Fruit fly (Drosophila melanogaster) whole organism, prepupa: ENCODE results near the gene AANATL3.

Source experiments
- Blimp-1 ChIP-seq: fragments of 200-800 bp; sonication (Bioruptor generic); optimal IDR thresholded peaks from 3 replicates; lab custom pipeline; 2017; ENCODE audit warnings: missing biosample characterization, missing genetic modification characterization, mild to moderate bottlenecking, moderate library complexity, missing genetic modification reagents
- CG10631 ChIP-seq: fragments of 200-800 bp; sonication (Bioruptor generic); optimal IDR thresholded peaks from 2 replicates; lab custom pipeline; 2016; ENCODE audit warnings: missing biosample characterization, missing genetic modification characterization
- CG11762 ChIP-seq: fragments of 200-800 bp; sonication (Bioruptor generic); optimal IDR thresholded peaks from 3 replicates; lab custom pipeline; 2016; ENCODE audit warnings: missing biosample characterization, missing genetic modification characterization; ENCODE audit not compliant: insufficient read depth
- CG15336 ChIP-seq: fragments of 200-800 bp; sonication (Bioruptor generic); IDR thresholded peaks from 2 replicates; pipeline ENCODE4 v1.3.6; 2022; ENCODE audit warnings: missing biosample characterization, missing genetic modification characterization
- CG3032 ChIP-seq: fragments of 200-800 bp; optimal IDR thresholded peaks from 2 replicates; lab custom pipeline; 2019; ENCODE audit warnings: missing biosample characterization, mild to moderate bottlenecking, missing genetic modification characterization, moderate library complexity
- CG31627 ChIP-seq: fragments of 200-800 bp; sonication (Bioruptor generic); optimal IDR thresholded peaks from 3 replicates; lab custom pipeline; 2016; ENCODE audit warnings: missing biosample characterization, missing genetic modification characterization
- CG32006 ChIP-seq: fragments of 200-800 bp; sonication (Bioruptor generic); optimal IDR thresholded peaks from 3 replicates; lab custom pipeline; 2017; ENCODE audit warnings: missing biosample characterization, mild to moderate bottlenecking, missing genetic modification characterization
- CG34406 ChIP-seq: fragments of 200-800 bp; sonication (Bioruptor generic); optimal IDR thresholded peaks from 3 replicates; lab custom pipeline; 2016; ENCODE audit warnings: missing biosample characterization, missing genetic modification characterization
- CG3919 ChIP-seq: fragments of 200-800 bp; sonication (Bioruptor generic); optimal IDR thresholded peaks from 3 replicates; lab custom pipeline; 2016; ENCODE audit warnings: missing biosample characterization, missing genetic modification characterization
- CG4318 ChIP-seq: fragments of 200-800 bp; sonication (Bioruptor generic); optimal IDR thresholded peaks from 3 replicates; lab custom pipeline; 2017; ENCODE audit warnings: missing biosample characterization, mild to moderate bottlenecking, missing genetic modification characterization
- CG6276 ChIP-seq: fragments of 200-800 bp; sonication (Bioruptor generic); optimal IDR thresholded peaks from 2 replicates; lab custom pipeline; 2017; ENCODE audit warnings: missing biosample characterization, mild to moderate bottlenecking, missing genetic modification characterization
- CG6808 ChIP-seq: fragments of 200-800 bp; sonication (Bioruptor generic); optimal IDR thresholded peaks from 3 replicates; lab custom pipeline; 2017; ENCODE audit warnings: missing biosample characterization, missing genetic modification characterization, mild to moderate bottlenecking, moderate library complexity, missing genetic modification reagents
- CG7368 ChIP-seq: fragments of 200-800 bp; sonication (Bioruptor generic); optimal IDR thresholded peaks from 3 replicates; lab custom pipeline; 2016; ENCODE audit warnings: missing biosample characterization, missing genetic modification characterization
- CG8119 ChIP-seq: fragments of 200-800 bp; sonication (Bioruptor generic); IDR thresholded peaks from 3 replicates; pipeline ENCODE4 v1.3.6; 2022; ENCODE audit warnings: missing biosample characterization, missing genetic modification characterization
- Eip78C ChIP-seq: fragments of 200-800 bp; sonication (Bioruptor generic); peaks from one replicate; lab custom pipeline; 2016; ENCODE audit warnings: missing biosample characterization, missing genetic modification characterization
- Met ChIP-seq: fragments of 200-800 bp; sonication (Bioruptor generic); optimal IDR thresholded peaks from 3 replicates; lab custom pipeline; 2016; ENCODE audit warnings: missing biosample characterization, missing genetic modification characterization
- Sox102F ChIP-seq: fragments of 200-800 bp; sonication (Bioruptor generic); optimal IDR thresholded peaks from 2 replicates; lab custom pipeline; 2016; ENCODE audit warnings: missing biosample characterization, mild to moderate bottlenecking, missing genetic modification characterization
- Sox14 ChIP-seq: fragments of 200-800 bp; sonication (Bioruptor generic); optimal IDR thresholded peaks from 3 replicates; lab custom pipeline; 2016; ENCODE audit warnings: missing biosample characterization, missing genetic modification characterization
- acj6 ChIP-seq: fragments of 200-800 bp; sonication (Bioruptor generic); optimal IDR thresholded peaks from 3 replicates; lab custom pipeline; 2016; ENCODE audit warnings: missing biosample characterization, missing genetic modification characterization
- cyc ChIP-seq: fragments of 200-800 bp; sonication (Bioruptor generic); optimal IDR thresholded peaks from 3 replicates; lab custom pipeline; 2016; ENCODE audit warnings: missing biosample characterization, missing genetic modification characterization
- dac ChIP-seq: fragments of 200-800 bp; sonication (Bioruptor generic); optimal IDR thresholded peaks from 2 replicates; lab custom pipeline; 2017; ENCODE audit warnings: missing biosample characterization, mild to moderate bottlenecking, missing genetic modification characterization
- dsx ChIP-seq: fragments of 200-800 bp; optimal IDR thresholded peaks from 3 replicates; lab custom pipeline; 2019; ENCODE audit warnings: missing biosample characterization, mild to moderate bottlenecking, missing genetic modification characterization, moderate library complexity; ENCODE audit not compliant: poor library complexity, severe bottlenecking
- eg ChIP-seq: fragments of 200-800 bp; sonication (Bioruptor generic); IDR thresholded peaks from 3 replicates; pipeline ENCODE4 v1.3.6; 2022; ENCODE audit warnings: missing biosample characterization, missing genetic modification characterization
- esn ChIP-seq: fragments of 200-800 bp; sonication (Bioruptor generic); optimal IDR thresholded peaks from 2 replicates; lab custom pipeline; 2016; ENCODE audit warnings: missing biosample characterization, mild to moderate bottlenecking, missing genetic modification characterization, moderate library complexity
- fd59A ChIP-seq: fragments of 200-800 bp; sonication (Bioruptor generic); optimal IDR thresholded peaks from 2 replicates; lab custom pipeline; 2017; ENCODE audit warnings: missing biosample characterization, mild to moderate bottlenecking, missing genetic modification characterization, missing genetic modification reagents
- fkh ChIP-seq: fragments of 200-800 bp; sonication (Bioruptor generic); optimal IDR thresholded peaks from 3 replicates; lab custom pipeline; 2017; ENCODE audit warnings: missing biosample characterization, mild to moderate bottlenecking, missing genetic modification characterization, moderate library complexity
- lz ChIP-seq: fragments of 200-800 bp; sonication (Bioruptor generic); optimal IDR thresholded peaks from 3 replicates; lab custom pipeline; 2016; ENCODE audit warnings: missing biosample characterization, missing genetic modification characterization
- net ChIP-seq: fragments of 200-800 bp; sonication (Bioruptor generic); optimal IDR thresholded peaks from 3 replicates; lab custom pipeline; 2016; ENCODE audit warnings: missing biosample characterization, missing genetic modification characterization
- pdm3 ChIP-seq: fragments of 200-800 bp; sonication (Bioruptor generic); optimal IDR thresholded peaks from 3 replicates; lab custom pipeline; 2016; ENCODE audit warnings: missing biosample characterization, missing genetic modification characterization
- salr ChIP-seq, 2 experiments: fragments of 200-800 bp; sonication (Bioruptor generic); optimal IDR thresholded peaks; 3 replicates each; lab custom pipeline; 2016 to 2018; ENCODE audit warnings: missing biosample characterization in 2 of 2, missing genetic modification characterization in 2 of 2, mild to moderate bottlenecking in 1 of 2
- spab ChIP-seq: fragments of 200-800 bp; sonication (Bioruptor generic); optimal IDR thresholded peaks from 2 replicates; lab custom pipeline; 2017; ENCODE audit warnings: missing biosample characterization, mild to moderate bottlenecking, missing genetic modification characterization, missing genetic modification reagents
- ss ChIP-seq, 2 experiments: fragments of 200-800 bp; sonication (Bioruptor generic); optimal IDR thresholded peaks; 2 replicates in 1 of 2; 3 replicates in 1 of 2; lab custom pipeline; 2017 to 2018; ENCODE audit warnings: mild to moderate bottlenecking in 2 of 2, missing biosample characterization in 2 of 2, missing genetic modification characterization in 2 of 2, moderate library complexity in 1 of 2
- svp ChIP-seq: fragments of 200-800 bp; sonication (Bioruptor generic); peaks from one replicate; lab custom pipeline; 2016; ENCODE audit warnings: missing biosample characterization, missing genetic modification characterization
- topi ChIP-seq: fragments of 200-800 bp; sonication (Bioruptor generic); optimal IDR thresholded peaks from 3 replicates; lab custom pipeline; 2016; ENCODE audit warnings: missing biosample characterization, missing genetic modification characterization

AANATL3 gene

dm6 chr2L:20017055-20017454, 8.6 kb downstream of the AANATL3 start, which contains the start of gene CG43861:
CG43861 (minus strand) TSS chr2L:20017282.
- TF ChIP-seq CG3032 (tag; lab: Kevin White, UChicago) (peak; percentile 5), lz (GFP tag; lab: Kevin White, UChicago) (peak; percentile 10), Sox102F (GFP tag; lab: Kevin White, UChicago) (peak; percentile 30), Eip78C (peak; percentile 35), CG6276 (GFP tag; lab: Kevin White, UChicago) (peak; percentile 39), dac (GFP tag; lab: Kevin White, UChicago) (peak; percentile 28), dsx (GFP tag; lab: Kevin White, UChicago) (no peak), CG31627 (peak; percentile 18), CG32006 (GFP tag; lab: Kevin White, UChicago) (peak; percentile 53), salr (GFP tag; optimal IDR thresholded peaks at IDR 0.05; lab: Kevin White, UChicago) (no peak), net (GFP tag; lab: Kevin White, UChicago) (peak; percentile 21), CG4318 (peak; percentile 8), CG6808 (peak; percentile 1), pdm3 (GFP tag; lab: Kevin White, UChicago) (peak; percentile 9), esn (GFP tag; lab: Kevin White, UChicago) (peak; percentile 42), spab (no peak), eg (GFP tag; lab: Robert Waterston, UW) (peak; percentile 36; the same call in 1 of the 3 replicates), CG7368 (no peak), CG15336 (GFP tag; lab: Robert Waterston, UW) (peak; percentile 43), Met (GFP tag; lab: Kevin White, UChicago) (peak; percentile 17), fd59A (GFP tag; lab: Kevin White, UChicago) (no peak), Sox14 (GFP tag; lab: Kevin White, UChicago) (peak; percentile 0)

- TF ChIP-seq fd59A (GFP tag; lab: Kevin White, UChicago) = no peak
- no peak for TF ChIP-seq acj6 (GFP tag; lab: Kevin White, UChicago)
- TF ChIP-seq topi (GFP tag; lab: Kevin White, UChicago) = no peak
- no peak for TF ChIP-seq CG10631 (GFP tag; lab: Kevin White, UChicago)
- TF ChIP-seq cyc (GFP tag; lab: Kevin White, UChicago) = no peak
- no peak for TF ChIP-seq svp (GFP tag; lab: Kevin White, UChicago)
- peak; percentile 53 for TF ChIP-seq fkh (GFP tag; lab: Kevin White, UChicago)
- TF ChIP-seq CG4318 = no peak
Measured at dm6 chr2L:20016448-20016847, 9.2 kb downstream of the AANATL3 start.

dm6 chr2L:20005064-20005463, 20.5 kb downstream of the AANATL3 start:
- TF ChIP-seq CG3919 = no peak
- no peak for TF ChIP-seq CG10631 (GFP tag; lab: Kevin White, UChicago)
- TF ChIP-seq ss (GFP tag; optimal IDR thresholded peaks at IDR 0.05; lab: Kevin White, UChicago) = no peak
- no peak for TF ChIP-seq CG3032 (tag; lab: Kevin White, UChicago)
- no peak for TF ChIP-seq CG34406 (GFP tag; lab: Kevin White, UChicago)
- no peak for TF ChIP-seq CG8119
- no peak for TF ChIP-seq CG11762 (GFP tag; lab: Kevin White, UChicago)
- TF ChIP-seq Blimp-1 (GFP tag; lab: Kevin White, UChicago) = no peak
- no peak for TF ChIP-seq salr (GFP tag; optimal IDR thresholded peaks at IDR 0.05; lab: Kevin White, UChicago)

dm6 chr2L:20004341-20004740, 21.3 kb downstream of the AANATL3 start:
- TF ChIP-seq CG6808 (no peak), CG10631 (GFP tag; lab: Kevin White, UChicago) (no peak), fkh (GFP tag; lab: Kevin White, UChicago) (peak; percentile 7)
